Fruit fly (Drosophila melanogaster) whole organism, embryonic: Measurements from ENCODE around the gene CG1638.

ENCODE experiments used
- ATbp ChIP-seq: fragments of 200-800 bp; sonication (Bioruptor generic); optimal IDR thresholded peaks from 2 replicates; lab custom pipeline; 2017; ENCODE audit warnings: missing biosample characterization, mild to moderate bottlenecking, missing genetic modification characterization, missing genetic modification reagents
- Ada2b ChIP-seq: fragments of 200-800 bp; sonication (Bioruptor generic); IDR thresholded peaks from 2 replicates; pipeline ENCODE4 v1.3.6; 2022; ENCODE audit warnings: missing biosample characterization, missing genetic modification characterization
- Bgb ChIP-seq: fragments of 200-800 bp; sonication (Bioruptor generic); IDR thresholded peaks from 2 replicates; pipeline ENCODE4 v1.3.6; 2022; ENCODE audit warnings: missing biosample characterization, missing genetic modification characterization; ENCODE audit not compliant: partially characterized antibody
- CG13775 ChIP-seq: fragments of 200-800 bp; sonication (Bioruptor generic); optimal IDR thresholded peaks from 3 replicates; lab custom pipeline; 2017; ENCODE audit warnings: missing biosample characterization, mild to moderate bottlenecking, missing genetic modification characterization
- CG14050 ChIP-seq: fragments of 200-800 bp; sonication (Bioruptor generic); IDR thresholded peaks from 3 replicates; pipeline ENCODE4 v1.3.6; 2022; ENCODE audit warnings: missing biosample characterization, missing genetic modification characterization
- CG1602 ChIP-seq: fragments of 200-800 bp; sonication (Bioruptor generic); optimal IDR thresholded peaks from 3 replicates; lab custom pipeline; 2016; ENCODE audit warnings: missing biosample characterization, missing genetic modification characterization
- CG1603 ChIP-seq: fragments of 200-800 bp; sonication (Bioruptor generic); optimal IDR thresholded peaks from 2 replicates; lab custom pipeline; 2019; ENCODE audit warnings: missing biosample characterization, mild to moderate bottlenecking, missing genetic modification characterization, moderate library complexity
- CG16815 ChIP-seq: fragments of 200-800 bp; sonication (Bioruptor generic); optimal IDR thresholded peaks from 3 replicates; lab custom pipeline; 2017; ENCODE audit warnings: missing biosample characterization, mild to moderate bottlenecking, missing genetic modification characterization
- CG2129 ChIP-seq: fragments of 200-800 bp; sonication (Bioruptor generic); IDR thresholded peaks from 2 replicates; pipeline ENCODE4 v1.3.6; 2022; ENCODE audit warnings: missing biosample characterization, missing genetic modification characterization; ENCODE audit not compliant: partially characterized antibody
- CG32532 ChIP-seq: fragments of 200-800 bp; sonication (Bioruptor generic); IDR thresholded peaks from 2 replicates; pipeline ENCODE4 v1.3.6; 2022; ENCODE audit warnings: missing biosample characterization, missing genetic modification characterization
- CG42726 ChIP-seq: fragments of 200-800 bp; sonication (Bioruptor generic); IDR thresholded peaks from 2 replicates; pipeline ENCODE4 v1.3.6; 2022; ENCODE audit warnings: missing biosample characterization, missing genetic modification characterization; ENCODE audit not compliant: partially characterized antibody
- CG6175 ChIP-seq: fragments of 200-800 bp; sonication (Bioruptor generic); IDR thresholded peaks from 3 replicates; pipeline ENCODE4 v1.3.6; 2022; ENCODE audit warnings: missing biosample characterization, missing genetic modification characterization
- CG7556 ChIP-seq: fragments of 200-800 bp; sonication (Bioruptor generic); optimal IDR thresholded peaks from 2 replicates; lab custom pipeline; 2017; ENCODE audit warnings: missing biosample characterization, mild to moderate bottlenecking, missing genetic modification characterization
- CG8944 ChIP-seq: fragments of 200-800 bp; sonication (Bioruptor generic); optimal IDR thresholded peaks from 3 replicates; lab custom pipeline; 2016; ENCODE audit warnings: missing biosample characterization, missing genetic modification characterization
- Chrac-16 ChIP-seq: fragments of 200-800 bp; sonication (Bioruptor generic); optimal IDR thresholded peaks from 3 replicates; lab custom pipeline; 2016; ENCODE audit warnings: missing biosample characterization, missing genetic modification characterization
- Dbx ChIP-seq: fragments of 200-800 bp; sonication (Bioruptor generic); IDR thresholded peaks from 3 replicates; pipeline ENCODE4 v1.3.6; 2022; ENCODE audit warnings: missing biosample characterization, missing genetic modification characterization
- Dfd ChIP-seq, 2 experiments: fragments of >200 bp; optimal IDR thresholded peaks; 2 replicates each; lab custom pipeline; 2017; ENCODE audit warnings: missing biosample characterization in 2 of 2, missing genetic modification characterization in 2 of 2
- Doc3 ChIP-seq: fragments of 200-800 bp; sonication (Bioruptor generic); IDR thresholded peaks from 3 replicates; pipeline ENCODE4 v1.3.6; 2022; ENCODE audit warnings: missing biosample characterization, missing genetic modification characterization; ENCODE audit not compliant: partially characterized antibody
- Drgx ChIP-seq: fragments of 200-800 bp; sonication (Bioruptor generic); IDR thresholded peaks from 2 replicates; pipeline ENCODE4 v1.3.6; 2022; ENCODE audit warnings: missing biosample characterization, missing genetic modification characterization
- E2f1 ChIP-seq: fragments of 200-800 bp; sonication (Bioruptor generic); IDR thresholded peaks from 2 replicates; pipeline ENCODE4 v1.3.6; 2022; ENCODE audit warnings: missing biosample characterization, missing genetic modification characterization
- HHEX ChIP-seq: fragments of 200-800 bp; sonication (Bioruptor generic); optimal IDR thresholded peaks from 3 replicates; lab custom pipeline; 2017; ENCODE audit warnings: missing biosample characterization, mild to moderate bottlenecking, missing genetic modification characterization, missing genetic modification reagents
- HLH3B ChIP-seq: fragments of 200-800 bp; sonication (Bioruptor generic); IDR thresholded peaks from 2 replicates; pipeline ENCODE4 v1.3.6; 2022; ENCODE audit warnings: missing biosample characterization, missing genetic modification characterization
- Mad ChIP-seq: fragments of 200-800 bp; sonication (Bioruptor generic); optimal IDR thresholded peaks from 2 replicates; lab custom pipeline; 2016; ENCODE audit warnings: missing biosample characterization, missing genetic modification characterization
- Meics ChIP-seq: fragments of 200-800 bp; sonication (Bioruptor generic); optimal IDR thresholded peaks from 2 replicates; lab custom pipeline; 2017; ENCODE audit warnings: missing biosample characterization, mild to moderate bottlenecking, missing genetic modification characterization
- Myb ChIP-seq: fragments of 200-800 bp; sonication (Bioruptor generic); optimal IDR thresholded peaks from 2 replicates; lab custom pipeline; 2016; ENCODE audit warnings: missing biosample characterization, missing genetic modification characterization
- Oli ChIP-seq: fragments of 200-800 bp; sonication (Bioruptor generic); optimal IDR thresholded peaks from 2 replicates; lab custom pipeline; 2018; ENCODE audit warnings: missing biosample characterization, mild to moderate bottlenecking, missing genetic modification characterization, moderate library complexity
- Side ChIP-seq: fragments of 200-800 bp; sonication (Bioruptor generic); optimal IDR thresholded peaks from 2 replicates; lab custom pipeline; 2016; ENCODE audit warnings: missing biosample characterization, missing genetic modification characterization
- Sox102F ChIP-seq: fragments of 200-800 bp; sonication (Bioruptor generic); optimal IDR thresholded peaks from 2 replicates; lab custom pipeline; 2018; ENCODE audit warnings: missing biosample characterization, mild to moderate bottlenecking, missing genetic modification characterization, moderate library complexity
- Ssrp ChIP-seq: fragments of 200-800 bp; sonication (Bioruptor generic); optimal IDR thresholded peaks from 2 replicates; lab custom pipeline; 2018; ENCODE audit warnings: missing biosample characterization, mild to moderate bottlenecking, missing genetic modification characterization, moderate library complexity
- bigmax ChIP-seq: fragments of 200-800 bp; sonication (Bioruptor generic); optimal IDR thresholded peaks from 2 replicates; lab custom pipeline; 2018; ENCODE audit warnings: missing biosample characterization, mild to moderate bottlenecking, missing genetic modification characterization
- caup ChIP-seq: fragments of 200-800 bp; sonication (Bioruptor generic); optimal IDR thresholded peaks from 3 replicates; lab custom pipeline; 2017; ENCODE audit warnings: missing biosample characterization, mild to moderate bottlenecking, missing genetic modification characterization, moderate library complexity; ENCODE audit not compliant: severe bottlenecking
- ci ChIP-seq: fragments of 200-800 bp; sonication (Bioruptor generic); IDR thresholded peaks from 3 replicates; pipeline ENCODE4 v1.3.6; 2022; ENCODE audit warnings: missing biosample characterization, missing genetic modification characterization
- croc ChIP-seq: fragments of 200-800 bp; sonication (Bioruptor generic); conservative IDR thresholded peaks from 3 replicates; pipeline ENCODE4 v1.3.6; 2022; ENCODE audit warnings: missing biosample characterization, missing genetic modification characterization
- esg ChIP-seq: fragments of 200-800 bp; sonication (Bioruptor generic); conservative IDR thresholded peaks from 2 replicates; pipeline ENCODE4 v1.3.6; 2022; ENCODE audit warnings: missing biosample characterization, missing genetic modification characterization
- ewg ChIP-seq: fragments of 200-800 bp; sonication (Bioruptor generic); optimal IDR thresholded peaks from 3 replicates; lab custom pipeline; 2017; ENCODE audit warnings: mild to moderate bottlenecking, missing biosample characterization, missing genetic modification reagents, missing genetic modification characterization
- fd3F ChIP-seq: fragments of 200-800 bp; sonication (Bioruptor generic); optimal IDR thresholded peaks from 2 replicates; lab custom pipeline; 2018; ENCODE audit warnings: missing biosample characterization, mild to moderate bottlenecking, missing genetic modification characterization, moderate library complexity
- gsb ChIP-seq: fragments of 200-800 bp; sonication (Bioruptor generic); IDR thresholded peaks from 2 replicates; pipeline ENCODE4 v1.3.6; 2022; ENCODE audit warnings: missing biosample characterization, missing genetic modification characterization
- hkb ChIP-seq, 2 experiments: fragments of 200-800 bp in 1 of 2; fragments of >200 bp in 1 of 2; sonication (Bioruptor generic) in 1 of 2; IDR thresholded peaks in 1 of 2; optimal IDR thresholded peaks in 1 of 2; 2 replicates each; pipeline versions ENCODE4 v1.3.6 to Lab custom; 2017 to 2022; ENCODE audit warnings: missing biosample characterization in 1 of 2, missing genetic modification characterization in 1 of 2
- ind ChIP-seq: fragments of 200-800 bp; sonication (Bioruptor generic); optimal IDR thresholded peaks from 3 replicates; lab custom pipeline; 2016; ENCODE audit warnings: missing biosample characterization, missing genetic modification characterization
- jumu ChIP-seq: fragments of 200-800 bp; sonication (Bioruptor generic); optimal IDR thresholded peaks from 3 replicates; lab custom pipeline; 2016; ENCODE audit warnings: missing biosample characterization, missing genetic modification characterization
- kni ChIP-seq: fragments of 200-800 bp; sonication (Bioruptor generic); optimal IDR thresholded peaks from 3 replicates; lab custom pipeline; 2017; ENCODE audit warnings: mild to moderate bottlenecking, missing biosample characterization, missing genetic modification reagents, missing genetic modification characterization
- lola ChIP-seq, 3 experiments: fragments of >200 bp in 2 of 3; fragments of 200-800 bp in 1 of 3; sonication (Bioruptor generic) in 1 of 3; optimal IDR thresholded peaks; 2 replicates each; lab custom pipeline; 2017 to 2019; ENCODE audit warnings: missing biosample characterization in 3 of 3, missing genetic modification characterization in 3 of 3, mild to moderate bottlenecking in 1 of 3, moderate library complexity in 1 of 3
- maf-S ChIP-seq: fragments of 200-800 bp; sonication (Bioruptor generic); optimal IDR thresholded peaks from 2 replicates; lab custom pipeline; 2016; ENCODE audit warnings: missing biosample characterization, missing genetic modification characterization
- prd ChIP-seq, 3 experiments: fragments of >200 bp in 2 of 3; fragments of 200-800 bp in 1 of 3; sonication (Bioruptor generic) in 1 of 3; optimal IDR thresholded peaks in 2 of 3; IDR thresholded peaks in 1 of 3; 2 replicates in 2 of 3; 3 replicates in 1 of 3; pipeline versions ENCODE4 v1.3.6 to Lab custom; 2017 to 2022; ENCODE audit warnings: missing biosample characterization in 1 of 3, missing genetic modification characterization in 1 of 3
- psq ChIP-seq: fragments of 200-800 bp; sonication (Bioruptor generic); optimal IDR thresholded peaks from 2 replicates; lab custom pipeline; 2017; ENCODE audit warnings: missing biosample characterization, missing genetic modification characterization
- rib ChIP-seq: fragments of 200-800 bp; sonication (Bioruptor generic); IDR thresholded peaks from 2 replicates; pipeline ENCODE4 v1.3.6; 2022; ENCODE audit warnings: missing biosample characterization, missing genetic modification characterization
- sqz ChIP-seq: fragments of 200-800 bp; sonication (Bioruptor generic); optimal IDR thresholded peaks from 3 replicates; lab custom pipeline; 2018; ENCODE audit warnings: missing biosample characterization, mild to moderate bottlenecking, missing genetic modification characterization
- vfl ChIP-seq: fragments of 200-800 bp; sonication (Bioruptor generic); optimal IDR thresholded peaks from 2 replicates; lab custom pipeline; 2016; ENCODE audit warnings: missing biosample characterization, missing genetic modification characterization
- vvl ChIP-seq: fragments of 200-800 bp; sonication (Bioruptor generic); IDR thresholded peaks from 2 replicates; pipeline ENCODE4 v1.3.6; 2022; ENCODE audit warnings: missing biosample characterization, missing genetic modification characterization

CG1638 gene

dm6 chr3R:31636501-31636900 is 46.1 kb downstream of the CG1638 start (continued):
- TF ChIP-seq CG16815 (GFP tag; lab: Kevin White, UChicago), result peak; percentile 14
- TF ChIP-seq Chrac-16, result peak; percentile 26
- 0 out of 3 replicates have a peak, but pooled peaks have one; percentile 55 for TF ChIP-seq ci
- no peak for TF ChIP-seq CG2129
- TF ChIP-seq maf-S (GFP tag; lab: Kevin White, UChicago), result no peak
- TF ChIP-seq Ada2b (GFP tag; lab: Robert Waterston, UW), result no peak
- no peak for TF ChIP-seq prd (optimal IDR thresholded peaks at IDR 0.05; lab: Kevin White, UChicago)
- peak; percentile 55; the same call in 1 of the 3 replicates for TF ChIP-seq prd (GFP tag; IDR thresholded peaks at IDR 0.05; lab: Robert Waterston, UW)
- TF ChIP-seq Ssrp (tag; lab: Kevin White, UChicago), result no peak
- TF ChIP-seq vfl, result peak; percentile 6
- TF ChIP-seq ATbp, result no peak
- no peak for TF ChIP-seq kni (GFP tag; lab: Kevin White, UChicago)
- TF ChIP-seq HLH3B (GFP tag; lab: Robert Waterston, UW), result peak; percentile 35; the same call in 1 of the 2 replicates
- 0 out of 2 replicates have a peak, but pooled peaks have one; percentile 21 for TF ChIP-seq E2f1
- no peak for TF ChIP-seq gsb (GFP tag; lab: Robert Waterston, UW)
- no peak for TF ChIP-seq bigmax (GFP tag; lab: Kevin White, UChicago)
- no peak for TF ChIP-seq Dfd (GFP tag; optimal IDR thresholded peaks at IDR 0.05; lab: Kevin White, UChicago)
- peak; percentile 37; the same call in 1 of the 2 replicates for TF ChIP-seq esg (GFP tag; lab: Robert Waterston, UW)
- TF ChIP-seq CG6175 (GFP tag; lab: Robert Waterston, UW), result no peak
- TF ChIP-seq croc (GFP tag; lab: Robert Waterston, UW), result no peak
- TF ChIP-seq HHEX, result peak; percentile 45
- TF ChIP-seq ind (GFP tag; lab: Kevin White, UChicago), result peak; percentile 45
- TF ChIP-seq CG42726 (GFP tag; lab: Robert Waterston, UW), result no peak
- peak; percentile 15 for TF ChIP-seq Myb (GFP tag; lab: Kevin White, UChicago)
- TF ChIP-seq lola (GFP tag; optimal IDR thresholded peaks at IDR 0.05; lab: Kevin White, UChicago), result no peak
- no peak for TF ChIP-seq rib (GFP tag; lab: Robert Waterston, UW)
- no peak for TF ChIP-seq CG1602 (GFP tag; lab: Kevin White, UChicago)
- TF ChIP-seq jumu, result no peak
- peak; percentile 22 for TF ChIP-seq Sox102F (GFP tag; lab: Kevin White, UChicago)
- peak; percentile 6 for TF ChIP-seq Side
- peak; percentile 39 for TF ChIP-seq CG7556 (GFP tag; lab: Kevin White, UChicago)
- no peak for TF ChIP-seq hkb (optimal IDR thresholded peaks at IDR 0.05; lab: Kevin White, UChicago)
- peak; percentile 45 for TF ChIP-seq hkb (GFP tag; IDR thresholded peaks at IDR 0.05; lab: Robert Waterston, UW)
- peak; percentile 3 for TF ChIP-seq CG8944 (GFP tag; lab: Kevin White, UChicago)
- TF ChIP-seq ewg, result peak; percentile 3
- TF ChIP-seq fd3F (GFP tag; lab: Kevin White, UChicago), result peak; percentile 12
- peak; percentile 41; the same call in 1 of the 3 replicates for TF ChIP-seq Dbx (GFP tag; lab: Robert Waterston, UW)
- TF ChIP-seq Drgx (GFP tag; lab: Robert Waterston, UW), result no peak
- no peak for TF ChIP-seq Bgb (GFP tag; lab: Robert Waterston, UW)
- TF ChIP-seq CG1603, result peak; percentile 36
- TF ChIP-seq Meics (GFP tag; lab: Kevin White, UChicago), result peak; percentile 50
- peak; percentile 32; the same call in 1 of the 2 replicates for TF ChIP-seq vvl
- no peak for TF ChIP-seq Doc3 (GFP tag; lab: Robert Waterston, UW)
- TF ChIP-seq CG13775, result peak; percentile 14
- peak; percentile 36; the same call in 1 of the 2 replicates for TF ChIP-seq CG32532 (GFP tag; lab: Robert Waterston, UW)
- TF ChIP-seq CG14050 (GFP tag; lab: Robert Waterston, UW), result 0 out of 3 replicates have a peak, but pooled peaks have one; percentile 41
- TF ChIP-seq psq (GFP tag; lab: Kevin White, UChicago), result no peak
- no peak for TF ChIP-seq Mad
- TF ChIP-seq Oli (tag; lab: Kevin White, UChicago), result peak; percentile 14
- no peak for TF ChIP-seq sqz (GFP tag; lab: Kevin White, UChicago)
- TF ChIP-seq caup (GFP tag; lab: Kevin White, UChicago), result peak; percentile 37
